Worm (Caenorhabditis elegans): ENCODE data around the gene R09F10.5.

R09F10.5 gene

ce11 chrX:8270971-8271553 lies 36.4 kb downstream of the R09F10.5 start, which contains the start of gene cutl-29:
cutl-29 (minus strand) TSS chrX:8271021.
- TF ChIP-seq cog-1 (tag; optimal IDR thresholded peaks at IDR 0.05): no peak
- TF ChIP-seq T22C8.4 (GFP tag; IDR thresholded peaks at IDR 0.05): no peak
- no peak for TF ChIP-seq med-1 (GFP tag; optimal IDR thresholded peaks at IDR 0.05; ENCODE audit: insufficient read depth)
- no peak for TF ChIP-seq tab-1 (GFP tag; IDR thresholded peaks at IDR 0.05)
- TF ChIP-seq ref-1 (GFP tag; conservative IDR thresholded peaks at IDR 0.05): no peak
- no peak for TF ChIP-seq klf-2 (GFP tag; conservative IDR thresholded peaks at IDR 0.05)
- TF ChIP-seq flt-1 (GFP tag; IDR thresholded peaks at IDR 0.05): no peak
- TF ChIP-seq ztf-23 (GFP tag; IDR thresholded peaks at IDR 0.05): no peak
- no peak for TF ChIP-seq ztf-29 (GFP tag; IDR thresholded peaks at IDR 0.05)

DNA sequence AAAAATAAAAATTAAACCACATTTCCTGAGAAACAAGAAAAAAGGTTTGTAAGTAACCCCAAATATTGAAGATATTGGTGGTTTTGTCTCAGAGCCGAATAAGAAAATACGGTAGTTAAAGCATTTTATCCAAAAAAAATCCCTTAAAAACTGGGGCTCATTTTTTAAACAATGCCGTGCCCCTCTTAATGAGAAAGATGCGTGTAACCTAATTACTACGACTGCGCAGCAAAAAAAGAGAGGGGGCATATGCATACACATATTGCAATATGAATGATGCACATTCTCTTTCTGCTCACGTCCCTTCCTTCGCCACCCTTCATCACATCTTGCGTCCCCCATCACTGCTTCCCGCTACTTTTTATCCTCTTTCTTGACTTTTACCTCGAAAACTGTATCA lies 39.4 kb downstream of the R09F10.5 start:
- TF ChIP-seq tab-1 (GFP tag; IDR thresholded peaks at IDR 0.05): no peak
- TF ChIP-seq klf-2 (GFP tag; conservative IDR thresholded peaks at IDR 0.05): no peak
- no peak for TF ChIP-seq cog-1 (tag; optimal IDR thresholded peaks at IDR 0.05)
- TF ChIP-seq ztf-23 (GFP tag; IDR thresholded peaks at IDR 0.05): no peak
- no peak for TF ChIP-seq ztf-29 (GFP tag; IDR thresholded peaks at IDR 0.05)
- no peak for TF ChIP-seq ref-1 (GFP tag; conservative IDR thresholded peaks at IDR 0.05)
- no peak for TF ChIP-seq T22C8.4 (GFP tag; IDR thresholded peaks at IDR 0.05)

DNA sequence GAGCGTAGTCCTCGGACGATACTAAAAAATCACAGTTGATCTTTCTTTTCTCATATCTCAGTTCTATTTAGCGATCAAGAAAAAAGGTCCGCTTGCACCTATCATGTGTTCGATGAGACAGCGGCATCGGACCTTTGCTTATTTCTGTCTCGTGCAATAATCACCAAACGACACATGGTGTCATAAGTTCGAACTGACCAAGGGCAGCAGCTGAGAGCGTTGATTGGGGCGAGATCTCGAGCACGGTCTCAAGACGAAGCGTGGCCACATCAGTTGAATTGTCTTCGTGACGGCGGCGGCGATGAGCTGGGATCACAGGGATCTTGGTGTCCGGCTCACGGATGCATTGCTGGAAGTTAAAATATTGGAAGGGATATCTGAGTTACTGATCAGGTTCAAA lies 44.8 kb downstream of the R09F10.5 start:
- TF ChIP-seq med-1 (GFP tag; optimal IDR thresholded peaks at IDR 0.05; ENCODE audit: insufficient read depth) (no peak), flt-1 (GFP tag; IDR thresholded peaks at IDR 0.05) (no peak), T22C8.4 (GFP tag; IDR thresholded peaks at IDR 0.05) (no peak), klf-2 (GFP tag; conservative IDR thresholded peaks at IDR 0.05) (no peak), tab-1 (GFP tag; IDR thresholded peaks at IDR 0.05) (no peak), ref-1 (GFP tag; conservative IDR thresholded peaks at IDR 0.05) (no peak), cog-1 (tag; optimal IDR thresholded peaks at IDR 0.05) (no peak), ztf-23 (GFP tag; IDR thresholded peaks at IDR 0.05) (no peak), ztf-29 (GFP tag; IDR thresholded peaks at IDR 0.05) (no peak)

- TF ChIP-seq tab-1 (GFP tag; IDR thresholded peaks at IDR 0.05) (no peak), ztf-23 (GFP tag; IDR thresholded peaks at IDR 0.05) (no peak)
These were observed 46.3 kb downstream of the R09F10.5 start, which contains the start of gene M60.7 for ce11 chrX:8261125-8261684. M60.7 (minus strand) TSS chrX:8261175.

- no peak for TF ChIP-seq flt-1 (GFP tag; IDR thresholded peaks at IDR 0.05)
These were observed 49.8 kb downstream of the R09F10.5 start for ce11 chrX:8257687-8258086.

Measured in whole organism, midembryonic.